Fruit fly (Drosophila melanogaster): ENCODE data around the gene CG10650.

DNA sequence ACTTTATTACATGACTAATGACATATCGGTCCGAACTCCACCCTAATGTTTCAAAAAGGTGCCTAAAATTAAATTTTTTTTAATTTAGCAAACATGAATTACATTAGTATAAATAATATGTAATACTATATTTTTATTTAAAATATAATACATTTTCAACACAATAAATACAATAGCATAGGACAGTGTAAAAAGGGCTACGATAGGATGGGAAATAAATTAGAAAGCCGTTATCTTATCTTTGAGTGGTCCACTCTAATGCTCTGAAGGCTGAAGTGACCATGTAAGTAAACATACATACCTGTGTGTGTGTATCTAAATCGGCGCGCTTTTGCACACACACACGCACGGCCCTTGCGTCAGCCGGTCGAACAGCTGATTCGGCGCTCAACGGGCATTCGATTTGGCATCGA lies 7.2 kb upstream of the CG10650 start, which contains the start of gene CG31793:
- TF ChIP-seq ac (GFP tag; optimal IDR thresholded peaks at IDR 0.05) (no peak), CG6765 (GFP tag; optimal IDR thresholded peaks at IDR 0.05) (peak; percentile 13), CG12071 (GFP tag; optimal IDR thresholded peaks at IDR 0.05) (no peak)

Data from whole organism, embryonic.